Worm (Caenorhabditis elegans): ENCODE data around the gene C48A7.16.
A peak's percentile ranks its signal among the peaks of the same experiment; 100 is the strongest.

C48A7.16 gene

ce11 chrIV:7400502-7401118 is 4.7 kb upstream of the C48A7.16 start (continued):
- TF ChIP-seq cey-2 (tag; optimal IDR thresholded peaks at IDR 0.05; ENCODE audit: borderline replicate concordance, insufficient read depth) = no peak
- TF ChIP-seq ceh-28 (tag; optimal IDR thresholded peaks at IDR 0.05) = no peak
- TF ChIP-seq zip-2 (tag; optimal IDR thresholded peaks at IDR 0.05) = no peak
- no peak for TF ChIP-seq R02D3.7 (tag; optimal IDR thresholded peaks at IDR 0.05)
- no peak for TF ChIP-seq ceh-62 (tag; optimal IDR thresholded peaks at IDR 0.05)
- TF ChIP-seq dve-1 (tag; optimal IDR thresholded peaks at IDR 0.05; ENCODE audit: insufficient read depth) = no peak
- no peak for TF ChIP-seq zip-11 (GFP tag; IDR thresholded peaks at IDR 0.05)
- TF ChIP-seq snpc-1.2 (GFP tag; IDR thresholded peaks at IDR 0.05) = no peak
- peak in 1 of 2 experiments; percentile 25 for TF ChIP-seq mdl-1 (tag; optimal IDR thresholded peaks at IDR 0.05)
- peak in 1 of 2 experiments; percentile 76 for TF ChIP-seq unc-62 (GFP tag; optimal IDR thresholded peaks at IDR 0.05 in 1 of 2)
- TF ChIP-seq unc-62 (tag; optimal IDR thresholded peaks at IDR 0.05) = no peak
- no peak for TF ChIP-seq daf-8 (GFP tag; IDR thresholded peaks at IDR 0.05)
- no peak for TF ChIP-seq ceh-82 (tag; optimal IDR thresholded peaks at IDR 0.05)
- TF ChIP-seq ceh-20 (GFP tag; IDR thresholded peaks at IDR 0.05) = no peak
- no peak for TF ChIP-seq ztf-7 (tag; optimal IDR thresholded peaks at IDR 0.05)
- TF ChIP-seq F37D6.2 (tag; optimal IDR thresholded peaks at IDR 0.05) = no peak
- TF ChIP-seq pha-4 (GFP tag; IDR thresholded peaks at IDR 0.05) = no peak
- no peak for TF ChIP-seq pha-4 (tag; optimal IDR thresholded peaks at IDR 0.05)
- peak; percentile 4 for TF ChIP-seq hlh-11 (tag; optimal IDR thresholded peaks at IDR 0.05)
- no peak for TF ChIP-seq lin-15B (tag; optimal IDR thresholded peaks at IDR 0.05)
- TF ChIP-seq spr-3 (GFP tag; optimal IDR thresholded peaks at IDR 0.05) = no peak
- TF ChIP-seq fkh-10 (GFP tag; optimal IDR thresholded peaks at IDR 0.05) = no peak
- no peak for TF ChIP-seq zag-1 (tag; optimal IDR thresholded peaks at IDR 0.05)
- TF ChIP-seq Y48G9A.11 (GFP tag; IDR thresholded peaks at IDR 0.05) = no peak
- TF ChIP-seq hmg-1.1 (GFP tag; IDR thresholded peaks at IDR 0.05) = 0 out of 2 replicates have a peak, but pooled peaks have one; percentile 14
- peak in 1 of 2 experiments; percentile 25 for TF ChIP-seq hif-1 (tag; optimal IDR thresholded peaks at IDR 0.05)
- TF ChIP-seq dmd-8 (GFP tag; IDR thresholded peaks at IDR 0.05) = no peak
- no peak for TF ChIP-seq tra-1 (GFP tag; IDR thresholded peaks at IDR 0.05)
- TF ChIP-seq lin-39 (tag; optimal IDR thresholded peaks at IDR 0.05) = no peak
- TF ChIP-seq egl-43 (GFP tag; IDR thresholded peaks at IDR 0.05) = no peak

DNA sequence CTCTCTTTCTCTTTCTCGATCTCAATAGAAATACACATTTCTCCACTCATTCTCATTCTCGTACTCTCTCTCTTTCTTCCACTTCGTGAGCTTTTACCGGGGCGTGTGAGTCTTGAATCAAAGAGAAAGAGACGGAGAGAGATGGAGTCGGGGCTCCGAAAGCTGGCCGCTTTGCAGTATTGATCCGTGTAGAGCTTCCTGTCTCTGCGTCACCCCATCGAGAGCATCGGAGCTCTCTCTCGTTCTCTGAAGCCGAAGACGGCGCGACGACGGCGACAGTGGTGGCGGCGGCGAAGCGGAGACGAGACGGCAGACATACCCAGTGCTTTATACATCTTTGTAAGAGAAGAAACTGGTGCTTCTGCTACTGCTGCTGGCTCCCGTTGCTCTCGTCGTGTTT is 3.2 kb upstream of the C48A7.16 start:
- TF ChIP-seq lir-3 (tag; optimal IDR thresholded peaks at IDR 0.05) (no peak), cey-2 (tag; optimal IDR thresholded peaks at IDR 0.05; ENCODE audit: borderline replicate concordance, insufficient read depth) (no peak), mes-2 (tag; optimal IDR thresholded peaks at IDR 0.05; ENCODE audit: poor library complexity, severe bottlenecking) (peak; percentile 15), zfp-2 (tag; optimal IDR thresholded peaks at IDR 0.05) (no peak), madf-5 (GFP tag; IDR thresholded peaks at IDR 0.05) (no peak), Y75B8A.6 (GFP tag; IDR thresholded peaks at IDR 0.05) (no peak), mdl-1 (tag; optimal IDR thresholded peaks at IDR 0.05) (peak in 1 of 2 experiments; percentile 35), unc-62 (GFP tag; optimal IDR thresholded peaks at IDR 0.05 in 1 of 2) (peak in 1 of 2 experiments; percentile 61), unc-62 (tag; optimal IDR thresholded peaks at IDR 0.05) (no peak), pha-4 (GFP tag; IDR thresholded peaks at IDR 0.05) (no peak), pha-4 (tag; optimal IDR thresholded peaks at IDR 0.05) (no peak), T26A8.4 (GFP tag; IDR thresholded peaks at IDR 0.05) (no peak), zfp-3 (GFP tag; conservative IDR thresholded peaks at IDR 0.05) (no peak), vab-7 (GFP tag; IDR thresholded peaks at IDR 0.05) (peak; percentile 61; the same call in 1 of the 2 replicates), php-3 (GFP tag; IDR thresholded peaks at IDR 0.05) (no peak), zag-1 (tag; optimal IDR thresholded peaks at IDR 0.05) (no peak), F49E8.2 (tag; optimal IDR thresholded peaks at IDR 0.05; ENCODE audit: borderline replicate concordance) (no peak), lin-39 (tag; optimal IDR thresholded peaks at IDR 0.05) (no peak), mdt-29 (GFP tag; IDR thresholded peaks at IDR 0.05) (no peak), nhr-77 (tag; optimal IDR thresholded peaks at IDR 0.05) (no peak), aly-2 (tag; optimal IDR thresholded peaks at IDR 0.05) (no peak), jun-1 (tag; optimal IDR thresholded peaks at IDR 0.05) (no peak), Y48G9A.11 (GFP tag; IDR thresholded peaks at IDR 0.05) (no peak), fos-1 (tag; optimal IDR thresholded peaks at IDR 0.05) (no peak), sdz-12 (GFP tag; optimal IDR thresholded peaks at IDR 0.05) (no peak), egl-43 (GFP tag; IDR thresholded peaks at IDR 0.05) (peak; percentile 85), F26F4.8 (GFP tag; conservative IDR thresholded peaks at IDR 0.05) (no peak), fkh-10 (GFP tag; optimal IDR thresholded peaks at IDR 0.05) (peak; percentile 97), F44E2.7 (GFP tag; IDR thresholded peaks at IDR 0.05) (no peak), ceh-82 (tag; optimal IDR thresholded peaks at IDR 0.05) (no peak), lin-29 (GFP tag; IDR thresholded peaks at IDR 0.05) (no peak)

Data from whole organism, L4 larva.